Worm (Caenorhabditis elegans): ENCODE data around the gene K09D9.9.

ce11 chrV:4041853-4042424 is 48.0 kb upstream of the K09D9.9 start, which contains the start of the genes C49G7.10 and irg-2:
- TF ChIP-seq dao-5 (tag; optimal IDR thresholded peaks at IDR 0.05) (no peak), him-1 (tag; optimal IDR thresholded peaks at IDR 0.05) (no peak), W03F9.2 (tag; optimal IDR thresholded peaks at IDR 0.05) (peak; percentile 18)
